Fruit fly (Drosophila melanogaster) S2 (cell line): ENCODE results near the gene Grip75.

Experiments used
- CG8478 ChIP-seq: fragments of >200 bp; optimal IDR thresholded peaks from 2 replicates; lab custom pipeline; 2018
- CTCF ChIP-seq, 2 experiments: fragments of >200 bp; optimal IDR thresholded peaks; 2 replicates each; lab custom pipeline; 2018

dm6 chr2L:10488484-10489223 lies 5.6 kb downstream of the Grip75 start, which contains the start of the genes Cog4 and CG6144:
- no peak for TF ChIP-seq CG8478 (lab: Kevin White, UChicago)
- TF ChIP-seq CTCF (optimal IDR thresholded peaks at IDR 0.05; lab: Kevin White, UChicago), result no peak
